Fruit fly (Drosophila melanogaster): ENCODE measurements around the gene Dmtn.

Dmtn gene

dm6 chr3R:6411454-6412204 lies 5.9 kb upstream of the Dmtn start:
- TF ChIP-seq psq (optimal IDR thresholded peaks at IDR 0.05) (no peak), usp (GFP tag; optimal IDR thresholded peaks at IDR 0.05) (no peak), pan (optimal IDR thresholded peaks at IDR 0.05) (no peak), EcR (GFP tag; optimal IDR thresholded peaks at IDR 0.05) (no peak)

dm6 chr3R:6410412-6411225 lies 4.9 kb upstream of the Dmtn start:
- TF ChIP-seq Dll (optimal IDR thresholded peaks at IDR 0.05), result no peak
- peak in 1 of 2 experiments; percentile 81 for TF ChIP-seq EcR (GFP tag; optimal IDR thresholded peaks at IDR 0.05)

- TF ChIP-seq pan (optimal IDR thresholded peaks at IDR 0.05) (no peak), EcR (GFP tag; optimal IDR thresholded peaks at IDR 0.05) (peak in 1 of 2 experiments; percentile 62)
Observed at dm6 chr3R:6409153-6409571, 3.5 kb upstream of the Dmtn start.

DNA sequence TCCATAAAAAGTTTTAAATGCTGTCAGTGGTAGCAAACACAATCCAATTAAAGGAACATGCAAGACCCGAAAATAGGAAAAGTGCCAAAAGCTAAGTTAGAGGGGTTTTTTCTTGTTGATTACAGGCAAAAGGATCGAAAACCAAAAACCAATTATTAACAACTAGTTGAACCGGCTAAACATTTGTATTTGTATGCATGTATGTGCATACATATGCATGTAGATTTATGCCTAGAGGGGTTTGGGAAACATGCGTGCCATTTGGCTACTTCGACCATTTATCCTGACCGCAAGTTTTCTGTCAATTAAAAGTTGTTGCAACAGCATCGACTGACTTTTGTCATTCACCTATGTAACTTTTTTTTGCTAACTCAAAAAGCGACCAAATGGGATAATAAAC lies 2.8 kb upstream of the Dmtn start:
- TF ChIP-seq usp (GFP tag; optimal IDR thresholded peaks at IDR 0.05) (no peak), EcR (GFP tag; optimal IDR thresholded peaks at IDR 0.05) (no peak), Dll (optimal IDR thresholded peaks at IDR 0.05) (no peak), psq (optimal IDR thresholded peaks at IDR 0.05) (no peak), CG8478 (optimal IDR thresholded peaks at IDR 0.05) (no peak), pan (optimal IDR thresholded peaks at IDR 0.05) (no peak)

DNA sequence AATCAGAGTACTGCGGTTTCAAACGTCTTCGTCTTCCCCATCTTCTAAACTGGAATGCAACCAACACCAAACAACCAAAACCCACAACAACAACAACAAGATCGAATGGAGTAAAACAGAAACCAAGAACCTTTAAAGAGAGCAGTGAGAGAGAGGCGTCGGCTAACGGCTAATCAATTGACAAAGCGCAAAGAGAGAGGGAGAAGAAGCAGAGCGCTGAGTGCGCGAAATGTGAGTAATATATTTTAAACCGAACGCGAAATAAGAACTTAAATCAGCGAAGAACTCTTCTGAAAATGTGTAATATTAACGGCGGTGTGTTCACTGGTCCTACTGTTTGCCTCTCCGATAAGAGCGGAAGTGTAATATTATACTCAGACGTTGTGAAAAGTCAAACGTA lies 1.8 kb upstream of the Dmtn start:
- no peak for TF ChIP-seq Dll (optimal IDR thresholded peaks at IDR 0.05)
- no peak for TF ChIP-seq EcR (GFP tag; optimal IDR thresholded peaks at IDR 0.05)
- no peak for TF ChIP-seq pan (optimal IDR thresholded peaks at IDR 0.05)
- no peak for TF ChIP-seq usp (GFP tag; optimal IDR thresholded peaks at IDR 0.05)
- TF ChIP-seq psq (optimal IDR thresholded peaks at IDR 0.05), result no peak
- TF ChIP-seq CG8478 (optimal IDR thresholded peaks at IDR 0.05), result no peak

DNA sequence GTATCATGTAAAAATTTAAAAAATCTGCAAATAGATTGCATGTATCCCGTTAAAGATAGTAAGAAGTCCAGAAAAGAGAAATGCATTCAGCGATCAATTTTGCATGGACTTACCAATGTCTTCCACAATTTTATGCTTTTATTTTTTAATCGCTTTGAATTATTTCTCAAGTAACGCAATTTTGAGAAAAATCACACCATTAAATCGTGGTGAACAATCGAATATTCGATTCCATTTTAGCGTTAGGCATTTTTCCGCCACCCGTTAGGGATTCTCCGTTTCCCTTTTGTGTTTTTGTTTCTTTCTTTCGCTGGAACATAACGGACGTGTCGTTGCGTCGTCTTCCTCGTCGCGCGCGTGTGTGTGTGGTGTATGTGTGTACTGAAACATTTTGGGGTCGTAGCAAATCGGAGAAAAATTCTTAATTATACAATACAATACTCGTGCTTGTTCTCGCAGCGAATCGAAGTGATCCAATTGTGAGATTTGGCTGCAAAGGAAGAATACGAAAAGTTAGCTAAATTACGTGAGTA lies 937 bp upstream of the Dmtn start, which contains the start of gene gpp:
gpp (plus strand) TSS at position 290 of the 533 bp plus-strand sequence.
- TF ChIP-seq usp (GFP tag; optimal IDR thresholded peaks at IDR 0.05) (no peak), pan (optimal IDR thresholded peaks at IDR 0.05) (no peak), CG8478 (optimal IDR thresholded peaks at IDR 0.05) (no peak), EcR (GFP tag; optimal IDR thresholded peaks at IDR 0.05) (no peak), psq (optimal IDR thresholded peaks at IDR 0.05) (peak; percentile 21), Dll (optimal IDR thresholded peaks at IDR 0.05) (no peak)

dm6 chr3R:6405239-6405638 lies 456 bp downstream of the Dmtn start:
- no peak for TF ChIP-seq Dll (optimal IDR thresholded peaks at IDR 0.05)

DNA sequence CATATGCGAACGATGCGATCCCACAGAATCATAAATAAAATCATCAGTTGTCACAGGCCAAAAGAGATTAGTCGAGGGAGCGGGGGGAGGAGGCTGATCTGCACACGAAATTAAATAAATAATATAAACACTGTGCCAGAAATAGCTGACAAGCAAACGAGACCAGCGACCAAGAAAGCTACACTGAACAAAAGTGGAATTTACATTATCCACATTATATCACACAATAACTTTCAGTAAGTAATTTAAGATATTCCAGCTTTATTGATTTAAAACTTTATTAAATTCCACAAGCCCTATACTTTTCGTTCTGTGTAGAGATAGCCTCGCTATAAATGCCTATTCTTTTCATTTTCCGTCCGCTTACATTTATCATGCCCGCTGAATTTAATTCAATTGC lies 1.5 kb downstream of the Dmtn start:
- TF ChIP-seq usp (GFP tag; optimal IDR thresholded peaks at IDR 0.05) (no peak), pan (optimal IDR thresholded peaks at IDR 0.05) (no peak), psq (optimal IDR thresholded peaks at IDR 0.05) (no peak), EcR (GFP tag; optimal IDR thresholded peaks at IDR 0.05) (no peak), Dll (optimal IDR thresholded peaks at IDR 0.05) (no peak), CG8478 (optimal IDR thresholded peaks at IDR 0.05) (no peak)

dm6 chr3R:6403674-6404073 lies 2.0 kb downstream of the Dmtn start:
- TF ChIP-seq pan (optimal IDR thresholded peaks at IDR 0.05) (no peak), Dll (optimal IDR thresholded peaks at IDR 0.05) (no peak), EcR (GFP tag; optimal IDR thresholded peaks at IDR 0.05) (no peak), psq (optimal IDR thresholded peaks at IDR 0.05) (no peak), CG8478 (optimal IDR thresholded peaks at IDR 0.05) (no peak), usp (GFP tag; optimal IDR thresholded peaks at IDR 0.05) (no peak)

DNA sequence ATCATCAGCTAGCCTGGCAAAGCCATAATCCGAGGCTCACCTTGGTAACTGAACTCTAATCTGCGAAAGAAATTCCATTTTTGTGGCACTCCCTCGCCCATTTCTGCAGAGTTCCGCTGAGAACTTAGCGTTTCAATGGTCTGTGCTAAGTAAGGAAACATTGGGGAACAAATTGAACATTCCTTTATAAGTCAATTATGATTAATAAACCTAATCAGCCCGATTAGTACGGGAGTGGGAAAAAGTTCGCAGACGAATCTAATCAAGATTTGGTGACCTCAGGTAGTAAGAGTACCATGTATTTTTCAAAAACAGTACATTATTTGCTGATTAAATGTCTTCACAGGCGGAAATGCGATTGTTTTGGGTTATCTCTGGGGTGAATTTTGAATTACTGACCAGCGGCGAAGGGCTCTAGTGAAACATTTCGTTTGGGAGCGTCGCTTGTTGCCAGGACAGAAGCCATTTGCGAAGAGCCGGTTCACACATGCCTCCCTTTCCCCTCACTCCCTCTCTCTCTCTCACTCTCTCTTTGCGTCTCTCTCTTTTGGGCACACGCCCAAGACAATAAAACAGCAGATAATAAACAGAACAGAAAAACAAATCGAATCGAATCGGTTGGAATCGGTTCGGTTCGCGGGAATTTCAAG lies 3.0 kb downstream of the Dmtn start:
- no peak for TF ChIP-seq CG8478 (optimal IDR thresholded peaks at IDR 0.05)
- no peak for TF ChIP-seq usp (GFP tag; optimal IDR thresholded peaks at IDR 0.05)
- no peak for TF ChIP-seq EcR (GFP tag; optimal IDR thresholded peaks at IDR 0.05)
- TF ChIP-seq psq (optimal IDR thresholded peaks at IDR 0.05), result no peak

DNA sequence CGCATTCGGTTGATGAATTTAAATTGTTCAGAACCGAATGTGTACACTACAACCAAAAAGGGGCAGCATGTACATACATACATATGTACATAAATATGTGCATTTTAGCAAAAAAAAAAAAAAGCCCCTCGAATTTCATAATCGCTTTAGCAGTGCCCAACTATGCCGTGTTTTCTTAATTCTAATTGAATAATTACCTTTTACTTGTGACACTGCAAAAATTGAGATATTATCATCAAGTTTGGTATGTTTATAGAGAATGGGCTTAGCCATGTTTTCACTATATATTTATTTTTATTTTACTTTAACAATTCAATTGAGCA lies 4.2 kb downstream of the Dmtn start:
- TF ChIP-seq CG8478 (optimal IDR thresholded peaks at IDR 0.05), result no peak
- no peak for TF ChIP-seq pan (optimal IDR thresholded peaks at IDR 0.05)
- TF ChIP-seq psq (optimal IDR thresholded peaks at IDR 0.05), result no peak

dm6 chr3R:6400710-6401521 lies 4.8 kb downstream of the Dmtn start:
- TF ChIP-seq Dll (optimal IDR thresholded peaks at IDR 0.05) (no peak), pan (optimal IDR thresholded peaks at IDR 0.05) (no peak), EcR (GFP tag; optimal IDR thresholded peaks at IDR 0.05) (no peak), psq (optimal IDR thresholded peaks at IDR 0.05) (no peak), CG8478 (optimal IDR thresholded peaks at IDR 0.05) (no peak), usp (GFP tag; optimal IDR thresholded peaks at IDR 0.05) (no peak)

Data from whole organism.